Worm (Caenorhabditis elegans) whole organism, L4/young adult: ENCODE results near the gene kvs-2.

Experiments used
- W03F9.2 ChIP-seq: fragments of 150-350 bp; optimal IDR thresholded peaks from 2 replicates; lab custom pipeline; 2014; ENCODE audit warnings: missing biosample characterization, missing genetic modification characterization
- dao-5 ChIP-seq: sonication (generic microtip); optimal IDR thresholded peaks from 2 replicates; lab custom pipeline; 2016; ENCODE audit warnings: missing genotype, missing genetic modification characterization, moderate library complexity, missing compliant biosample characterization
- him-1 ChIP-seq: sonication (generic microtip); optimal IDR thresholded peaks from 2 replicates; lab custom pipeline; 2016; ENCODE audit warnings: missing genotype, missing genetic modification reagents, missing genetic modification characterization, missing compliant biosample characterization

DNA sequence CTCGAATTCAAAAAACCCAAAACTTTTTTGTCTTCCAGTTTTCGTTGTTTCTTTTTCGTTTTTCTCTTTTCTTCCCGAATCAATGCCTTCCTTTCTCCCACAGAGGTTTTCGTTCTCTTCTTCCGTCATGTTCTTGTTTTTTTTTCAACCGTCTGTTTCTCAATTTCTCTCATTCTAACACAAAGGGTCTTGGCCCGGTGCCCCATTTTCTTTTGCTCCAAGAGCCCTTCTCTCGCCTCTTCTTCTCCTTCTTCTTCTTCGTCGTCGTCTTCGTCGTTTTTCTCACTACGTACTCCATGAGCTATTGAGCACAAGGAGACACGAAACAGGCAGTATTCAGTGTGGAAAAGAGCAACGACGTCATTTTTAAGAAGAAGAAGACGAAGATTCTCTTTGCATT lies 41.6 kb downstream of the kvs-2 start:
- TF ChIP-seq dao-5 (no peak), W03F9.2 (tag; lab: Kevin White, UChicago) (no peak), him-1 (tag; lab: Kevin White, UChicago) (peak; percentile 71)
